Worm (Caenorhabditis elegans): ENCODE results near the gene T24C4.3.

DNA sequence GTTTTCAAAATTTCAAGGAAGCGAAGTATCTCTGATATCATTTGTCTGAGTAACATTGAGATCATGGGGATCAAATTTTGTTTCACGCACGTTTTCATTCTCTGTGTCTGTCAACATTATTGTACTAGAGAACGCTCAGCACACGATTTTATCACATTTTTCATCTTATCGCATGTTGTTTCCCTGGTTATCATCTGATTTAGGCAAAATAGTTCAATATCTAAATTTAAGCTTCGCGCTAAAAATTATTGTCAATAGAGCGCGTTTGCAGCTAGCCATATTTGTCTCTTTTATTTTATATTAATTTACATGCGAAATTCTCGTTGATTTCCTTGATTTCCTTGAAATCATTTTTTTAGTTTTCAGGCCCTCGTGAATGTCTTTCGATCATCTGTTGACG, 26.8 kb downstream of the T24C4.3 start, which contains the start of gene K02F3.2:
- TF ChIP-seq snpc-4 (tag; optimal IDR thresholded peaks at IDR 0.05) (no peak), nhr-12 (tag; optimal IDR thresholded peaks at IDR 0.05) (no peak), lin-15B (tag; optimal IDR thresholded peaks at IDR 0.05) (peak; percentile 28), ztf-11 (tag; optimal IDR thresholded peaks at IDR 0.05) (no peak), mdl-1 (tag; optimal IDR thresholded peaks at IDR 0.05) (no peak), nhr-23 (tag; optimal IDR thresholded peaks at IDR 0.05) (peak; percentile 65), nhr-76 (tag; optimal IDR thresholded peaks at IDR 0.05) (no peak), nhr-28 (tag; optimal IDR thresholded peaks at IDR 0.05) (no peak), unc-62 (GFP tag; optimal IDR thresholded peaks at IDR 0.05) (no peak), nhr-43 (tag; optimal IDR thresholded peaks at IDR 0.05; ENCODE audit: poor library complexity, severe bottlenecking) (peak; percentile 80), fkh-10 (GFP tag; optimal IDR thresholded peaks at IDR 0.05) (no peak), nfya-1 (tag; optimal IDR thresholded peaks at IDR 0.05; ENCODE audit: insufficient read depth) (peak; percentile 30), R02D3.7 (tag; optimal IDR thresholded peaks at IDR 0.05) (no peak)

Data from whole organism, L3 larva.